Fruit fly (Drosophila melanogaster): ENCODE measurements around the gene msl-2.

DNA sequence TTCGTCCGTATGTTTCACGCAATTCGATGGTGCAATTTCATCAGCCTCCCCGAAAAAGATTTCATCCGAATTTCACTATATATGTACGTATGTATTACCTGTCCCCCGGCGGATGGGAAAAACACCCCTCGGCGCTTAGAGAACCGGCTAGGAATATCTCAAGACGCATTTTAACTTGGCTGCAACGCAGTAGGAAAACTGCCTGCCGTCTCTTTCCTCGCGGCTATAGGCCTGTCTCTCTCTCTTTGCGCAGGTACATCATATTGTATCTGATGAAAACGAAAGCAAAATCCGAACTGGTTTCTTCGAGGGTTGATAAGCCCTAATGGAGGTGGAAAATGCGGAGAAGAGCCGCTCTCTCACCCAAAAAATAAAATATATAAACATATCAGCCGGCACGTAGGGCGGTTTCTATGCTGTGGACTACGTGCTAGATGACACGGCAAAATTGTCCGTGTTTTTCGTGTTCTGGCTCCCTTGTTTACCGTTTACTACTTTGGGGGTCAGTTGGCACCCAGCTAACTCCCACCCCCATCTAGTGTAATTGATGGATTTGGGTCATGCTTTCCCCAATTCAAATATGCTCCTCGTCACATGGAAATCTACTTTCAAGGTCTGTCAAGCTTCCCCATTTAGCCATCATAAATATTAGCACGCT, 10.6 kb upstream of the msl-2 start:
- no peak for TF ChIP-seq CG14655 (GFP tag; optimal IDR thresholded peaks at IDR 0.05)
- no peak for TF ChIP-seq rn (GFP tag; IDR thresholded peaks at IDR 0.05)
- TF ChIP-seq Snoo (tag; optimal IDR thresholded peaks at IDR 0.05), result no peak
- TF ChIP-seq CG15710 (tag; optimal IDR thresholded peaks at IDR 0.05), result no peak
